Worm (Caenorhabditis elegans) whole organism, L1 larva: ENCODE results near the gene ZC168.2.

Experiments used
- ceh-88 ChIP-seq: fragments of 200-800 bp; sonication (Bioruptor generic); IDR thresholded peaks from 2 replicates; pipeline ENCODE4 v1.3.6; 2022; ENCODE audit warnings: missing genetic modification characterization, missing compliant biosample characterization
- tbx-2 ChIP-seq: sonication (generic microtip); optimal IDR thresholded peaks from 2 replicates; lab custom pipeline; 2016; ENCODE audit warnings: missing genetic modification characterization, missing compliant biosample characterization

ce11 chrIV:10688972-10689567 is 38.8 kb upstream of the ZC168.2 start, which contains the start of gene R102.3:
- TF ChIP-seq tbx-2 (tag; lab: Kevin White, UChicago) (no peak), ceh-88 (GFP tag; lab: Robert Waterston, UW) (no peak)
